Worm (Caenorhabditis elegans): ENCODE results near the gene fbxb-33.

- TF ChIP-seq pqm-1 (tag; optimal IDR thresholded peaks at IDR 0.05) (no peak), ceh-14 (tag; optimal IDR thresholded peaks at IDR 0.05) (no peak), fax-1 (tag; optimal IDR thresholded peaks at IDR 0.05) (no peak), hlh-8 (tag; optimal IDR thresholded peaks at IDR 0.05) (no peak), ceh-6 (GFP tag; optimal IDR thresholded peaks at IDR 0.05) (no peak), nhr-11 (tag; optimal IDR thresholded peaks at IDR 0.05) (no peak), C38D4.7 (GFP tag; optimal IDR thresholded peaks at IDR 0.05) (no peak), ttx-3 (tag; optimal IDR thresholded peaks at IDR 0.05) (no peak), unc-42 (tag; optimal IDR thresholded peaks at IDR 0.05) (no peak), lin-11 (tag; optimal IDR thresholded peaks at IDR 0.05) (no peak), elt-4 (tag; optimal IDR thresholded peaks at IDR 0.05) (no peak), ahr-1 (tag; optimal IDR thresholded peaks at IDR 0.05) (no peak), pha-4 (tag; optimal IDR thresholded peaks at IDR 0.05) (no peak), K09A11.1 (tag; optimal IDR thresholded peaks at IDR 0.05; ENCODE audit: insufficient read depth) (no peak)
These were observed 8.0 kb upstream of the fbxb-33 start, which contains the start of gene fbxb-31 for ce11 chrII:3639238-3639637.
